Worm (Caenorhabditis elegans): ENCODE data around the gene C50D2.6.

Gene C50D2.6

ce11 chrII:46116-46515 is 38.1 kb upstream of the C50D2.6 start, which contains the start of gene rpt-4:
rpt-4 (minus strand) TSS chrII:46216.
- TF ChIP-seq ahr-1 (tag; optimal IDR thresholded peaks at IDR 0.05) (no peak), ceh-18 (tag; optimal IDR thresholded peaks at IDR 0.05) (no peak), ceh-24 (tag; optimal IDR thresholded peaks at IDR 0.05) (no peak), npax-4 (tag; optimal IDR thresholded peaks at IDR 0.05) (no peak), elt-2 (tag; optimal IDR thresholded peaks at IDR 0.05) (no peak), F13H6.1 (tag; optimal IDR thresholded peaks at IDR 0.05) (no peak), fkh-10 (GFP tag; optimal IDR thresholded peaks at IDR 0.05) (no peak), tbx-2 (tag; optimal IDR thresholded peaks at IDR 0.05) (no peak), K02D7.2 (tag; optimal IDR thresholded peaks at IDR 0.05) (no peak), gmeb-2 (tag; optimal IDR thresholded peaks at IDR 0.05) (no peak), pag-3 (tag; optimal IDR thresholded peaks at IDR 0.05; ENCODE audit: borderline replicate concordance) (no peak), sdc-2 (tag; optimal IDR thresholded peaks at IDR 0.05) (no peak), sox-2 (GFP tag; IDR thresholded peaks at IDR 0.05) (no peak), C08G9.2 (tag; optimal IDR thresholded peaks at IDR 0.05) (no peak)

- no peak for TF ChIP-seq ama-1 (optimal IDR thresholded peaks at IDR 0.05)
- TF ChIP-seq ahr-1 (tag; optimal IDR thresholded peaks at IDR 0.05): no peak
- no peak for TF ChIP-seq pag-3 (tag; optimal IDR thresholded peaks at IDR 0.05; ENCODE audit: borderline replicate concordance)
- TF ChIP-seq pros-1 (tag; optimal IDR thresholded peaks at IDR 0.05): no peak
These were observed 37.0 kb upstream of the C50D2.6 start, which contains the start of gene C23H3.5 for ce11 chrII:47280-47679. C23H3.5 (plus strand) TSS chrII:47580.

ce11 chrII:50862-51261 is 33.4 kb upstream of the C50D2.6 start:
- TF ChIP-seq elt-2 (tag; optimal IDR thresholded peaks at IDR 0.05) (peak; percentile 4), ceh-45 (GFP tag; IDR thresholded peaks at IDR 0.05) (no peak), pha-2 (tag; optimal IDR thresholded peaks at IDR 0.05) (no peak), F13H6.1 (tag; optimal IDR thresholded peaks at IDR 0.05) (no peak)

- TF ChIP-seq pqm-1 (tag; optimal IDR thresholded peaks at IDR 0.05): no peak
- TF ChIP-seq hlh-15 (tag; optimal IDR thresholded peaks at IDR 0.05): no peak
- TF ChIP-seq npax-4 (tag; optimal IDR thresholded peaks at IDR 0.05): no peak
- no peak for TF ChIP-seq ceh-22 (tag; optimal IDR thresholded peaks at IDR 0.05)
- TF ChIP-seq unc-55 (GFP tag; optimal IDR thresholded peaks at IDR 0.05): no peak
- no peak for TF ChIP-seq dve-1 (tag; optimal IDR thresholded peaks at IDR 0.05)
- TF ChIP-seq madf-2 (tag; optimal IDR thresholded peaks at IDR 0.05): no peak
- no peak for TF ChIP-seq eyg-1 (tag; optimal IDR thresholded peaks at IDR 0.05)
- TF ChIP-seq syd-9 (tag; optimal IDR thresholded peaks at IDR 0.05): no peak
- TF ChIP-seq pat-9 (tag; optimal IDR thresholded peaks at IDR 0.05): no peak
- no peak for TF ChIP-seq unc-86 (tag; optimal IDR thresholded peaks at IDR 0.05)
- no peak for TF ChIP-seq odd-2 (tag; optimal IDR thresholded peaks at IDR 0.05)
These were observed 32.9 kb upstream of the C50D2.6 start, which contains the start of gene sptl-1 for ce11 chrII:51352-51751. sptl-1 (plus strand) TSS chrII:51652.

- TF ChIP-seq hlh-30 (tag; optimal IDR thresholded peaks at IDR 0.05; ENCODE audit: insufficient read depth) (peak; percentile 25), tbx-7 (tag; optimal IDR thresholded peaks at IDR 0.05) (no peak)
These were observed 29.0 kb upstream of the C50D2.6 start, which contains the start of gene tre-5 for ce11 chrII:55204-55603. tre-5 (minus strand) TSS chrII:55304.

ce11 chrII:57370-57769 is 26.9 kb upstream of the C50D2.6 start, which contains the start of gene ascc-1:
ascc-1 (plus strand) TSS chrII:57670.
- no peak for TF ChIP-seq lim-6 (tag; optimal IDR thresholded peaks at IDR 0.05)
- TF ChIP-seq ceh-24 (tag; optimal IDR thresholded peaks at IDR 0.05): no peak
- TF ChIP-seq ets-4 (tag; optimal IDR thresholded peaks at IDR 0.05): no peak
- no peak for TF ChIP-seq K09A11.1 (tag; optimal IDR thresholded peaks at IDR 0.05; ENCODE audit: insufficient read depth)
- no peak for TF ChIP-seq ttx-3 (tag; optimal IDR thresholded peaks at IDR 0.05)
- TF ChIP-seq sox-2 (GFP tag; IDR thresholded peaks at IDR 0.05): no peak
- no peak for TF ChIP-seq Y22D7AL.16 (tag; optimal IDR thresholded peaks at IDR 0.05)
- TF ChIP-seq C38D4.7 (GFP tag; optimal IDR thresholded peaks at IDR 0.05): no peak
- TF ChIP-seq eyg-1 (tag; optimal IDR thresholded peaks at IDR 0.05): no peak
- no peak for TF ChIP-seq F13H6.1 (tag; optimal IDR thresholded peaks at IDR 0.05)
- TF ChIP-seq npax-4 (tag; optimal IDR thresholded peaks at IDR 0.05): no peak
- TF ChIP-seq zip-5 (tag; optimal IDR thresholded peaks at IDR 0.05): no peak
- TF ChIP-seq T23F11.4 (GFP tag; optimal IDR thresholded peaks at IDR 0.05): no peak
- no peak for TF ChIP-seq ceh-34 (tag; optimal IDR thresholded peaks at IDR 0.05)
- TF ChIP-seq hlh-8 (tag; optimal IDR thresholded peaks at IDR 0.05): no peak
- TF ChIP-seq elt-4 (tag; optimal IDR thresholded peaks at IDR 0.05): no peak
- TF ChIP-seq pros-1 (tag; optimal IDR thresholded peaks at IDR 0.05): no peak
- TF ChIP-seq ceh-30 (tag; optimal IDR thresholded peaks at IDR 0.05): no peak
- no peak for TF ChIP-seq C08G9.2 (tag; optimal IDR thresholded peaks at IDR 0.05)
- no peak for TF ChIP-seq ceh-45 (GFP tag; IDR thresholded peaks at IDR 0.05)

All from whole organism, late embryonic.